Fruit fly (Drosophila melanogaster): ENCODE data around the gene yellow-e2.

Gene yellow-e2

DNA sequence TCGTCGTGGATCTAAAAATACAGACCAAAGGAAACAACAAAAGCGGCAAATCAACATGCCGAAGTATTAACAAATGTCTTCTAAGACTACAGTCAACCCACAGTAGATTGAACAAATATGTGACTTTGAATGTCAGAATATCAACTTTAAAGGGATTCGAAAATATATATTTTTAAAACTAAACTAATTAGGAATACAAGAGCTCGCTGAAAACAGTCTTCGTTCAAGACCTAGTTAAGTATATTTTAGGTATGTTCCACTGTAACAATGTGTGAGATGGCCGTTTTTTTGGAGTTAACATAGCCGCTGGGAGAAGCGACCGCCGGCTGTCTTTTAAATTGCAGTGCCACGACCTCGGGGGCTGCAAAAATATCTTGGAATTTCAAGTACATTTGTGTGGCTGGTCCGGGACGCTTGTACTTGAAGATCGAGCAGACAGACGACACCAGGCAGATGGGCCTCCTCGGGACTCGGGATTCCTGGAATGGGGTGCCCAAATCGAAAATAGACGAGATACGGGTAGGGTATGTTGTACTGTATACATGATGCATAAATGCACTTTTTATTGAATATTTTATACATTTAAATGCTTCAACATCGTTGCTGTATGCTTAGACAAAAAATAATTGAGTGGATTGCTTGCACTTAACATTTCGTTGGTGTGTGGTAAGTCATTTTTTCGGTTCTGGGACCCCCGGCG lies 21.7 kb upstream of the yellow-e2 start:
- TF ChIP-seq pan (optimal IDR thresholded peaks at IDR 0.05): no peak
- TF ChIP-seq psq (optimal IDR thresholded peaks at IDR 0.05): no peak
- no peak for TF ChIP-seq EcR (GFP tag; optimal IDR thresholded peaks at IDR 0.05)
- no peak for TF ChIP-seq Dll (optimal IDR thresholded peaks at IDR 0.05)
- no peak for TF ChIP-seq usp (GFP tag; optimal IDR thresholded peaks at IDR 0.05)
- no peak for TF ChIP-seq CG8478 (optimal IDR thresholded peaks at IDR 0.05)

DNA sequence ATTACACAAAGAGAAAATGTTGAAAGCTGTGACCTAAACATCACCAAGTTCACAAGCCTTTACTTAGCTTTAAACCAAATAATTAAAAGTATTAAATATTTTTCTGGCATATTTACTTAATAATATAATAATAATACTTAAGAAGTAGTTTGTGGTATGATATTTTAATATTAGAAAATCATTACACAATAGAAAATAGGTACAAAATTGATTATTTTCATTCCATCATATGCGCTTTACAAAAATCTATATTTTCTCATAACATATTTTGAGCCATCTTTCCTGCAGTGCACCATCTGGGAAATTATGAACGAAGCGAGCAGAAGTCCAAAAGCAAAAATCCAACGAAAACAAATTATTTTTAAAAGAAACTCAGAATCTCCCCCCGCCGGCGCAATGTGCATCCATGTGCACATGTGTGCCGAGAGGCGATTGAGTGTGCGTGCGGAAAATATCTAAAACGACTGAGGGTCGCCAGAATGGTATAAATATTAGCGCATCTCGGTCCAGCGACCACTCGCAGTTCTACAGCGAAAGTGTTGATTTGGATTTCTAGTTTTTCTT lies 18.8 kb upstream of the yellow-e2 start, which contains the start of gene Act87E:
Gene Act87E (plus strand): TSS at position 514 of the 564 bp plus-strand sequence.
- no peak for TF ChIP-seq CG8478 (optimal IDR thresholded peaks at IDR 0.05)

DNA sequence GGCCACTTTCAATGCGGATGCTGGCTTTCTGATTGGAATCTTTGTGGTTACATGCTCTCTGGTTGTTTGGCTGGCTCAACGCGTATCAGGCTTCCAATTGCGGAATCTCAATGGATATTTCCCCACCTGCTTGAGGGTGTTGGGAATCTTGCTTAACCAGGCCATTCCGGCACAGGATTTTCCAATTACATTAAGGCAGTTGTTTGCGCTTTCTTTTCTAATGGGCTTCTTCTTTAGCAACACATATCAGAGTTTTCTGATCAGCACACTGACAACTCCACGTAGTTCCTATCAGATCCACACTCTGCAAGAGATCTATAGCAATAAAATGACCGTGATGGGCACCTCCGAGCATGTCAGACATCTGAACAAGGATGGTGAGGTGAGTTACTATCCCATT lies 15.4 kb upstream of the yellow-e2 start:
- TF ChIP-seq EcR (GFP tag; optimal IDR thresholded peaks at IDR 0.05) (no peak), Dll (optimal IDR thresholded peaks at IDR 0.05) (no peak), psq (optimal IDR thresholded peaks at IDR 0.05) (no peak), CG8478 (optimal IDR thresholded peaks at IDR 0.05) (no peak), usp (GFP tag; optimal IDR thresholded peaks at IDR 0.05) (no peak), pan (optimal IDR thresholded peaks at IDR 0.05) (no peak)

DNA sequence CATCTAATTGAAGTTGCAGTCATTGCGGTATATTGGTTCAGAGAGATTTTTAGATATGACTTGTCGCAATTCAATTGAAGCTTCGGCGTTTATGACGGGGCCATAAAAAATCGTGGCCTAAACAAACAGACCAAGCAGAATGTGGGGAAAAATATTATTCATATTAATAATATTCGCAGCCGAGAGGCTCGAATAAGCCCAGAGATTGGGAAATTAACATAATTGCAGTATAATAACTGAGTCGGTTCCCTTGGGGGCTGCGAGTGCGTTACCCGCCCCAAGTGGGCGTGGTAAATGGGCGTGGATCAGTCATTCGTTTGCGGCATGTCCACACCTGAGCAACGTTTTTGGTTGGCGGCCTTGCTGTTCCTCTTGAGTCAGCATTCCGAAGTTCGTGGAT lies 13.2 kb upstream of the yellow-e2 start, which contains the start of gene Ir87a:
Gene Ir87a (plus strand): TSS at position 301 of the 400 bp plus-strand sequence.
- TF ChIP-seq usp (GFP tag; optimal IDR thresholded peaks at IDR 0.05) (no peak), CG8478 (optimal IDR thresholded peaks at IDR 0.05) (no peak), pan (optimal IDR thresholded peaks at IDR 0.05) (no peak), psq (optimal IDR thresholded peaks at IDR 0.05) (no peak), EcR (GFP tag; optimal IDR thresholded peaks at IDR 0.05) (no peak), Dll (optimal IDR thresholded peaks at IDR 0.05) (no peak)

DNA sequence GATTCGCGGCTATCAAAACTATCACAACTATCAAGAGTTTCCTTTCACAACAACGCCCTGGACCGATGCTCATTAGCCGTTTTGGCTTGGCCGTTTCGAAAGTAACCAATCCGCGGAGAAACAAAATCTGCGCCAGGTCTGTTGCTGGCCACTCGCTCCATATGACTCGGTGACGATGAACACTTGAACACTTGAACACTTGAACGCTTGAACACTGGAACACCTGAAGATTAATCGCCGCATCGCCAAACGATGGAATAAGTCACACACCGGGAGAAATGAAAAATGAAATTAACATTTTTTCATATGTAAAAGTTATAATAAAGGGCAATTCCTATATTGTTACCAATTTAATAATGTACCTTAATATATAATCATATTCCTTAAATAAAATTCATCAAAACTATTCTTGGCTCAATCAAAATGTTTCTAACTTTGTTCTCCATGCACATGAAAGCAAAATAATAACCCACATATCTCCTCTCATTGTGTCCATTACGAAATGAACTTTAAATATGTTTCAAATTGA lies 10.3 kb upstream of the yellow-e2 start:
- TF ChIP-seq pan (optimal IDR thresholded peaks at IDR 0.05) (no peak), EcR (GFP tag; optimal IDR thresholded peaks at IDR 0.05) (no peak), usp (GFP tag; optimal IDR thresholded peaks at IDR 0.05) (no peak), psq (optimal IDR thresholded peaks at IDR 0.05) (no peak), CG8478 (optimal IDR thresholded peaks at IDR 0.05) (no peak), Dll (optimal IDR thresholded peaks at IDR 0.05) (no peak)

DNA sequence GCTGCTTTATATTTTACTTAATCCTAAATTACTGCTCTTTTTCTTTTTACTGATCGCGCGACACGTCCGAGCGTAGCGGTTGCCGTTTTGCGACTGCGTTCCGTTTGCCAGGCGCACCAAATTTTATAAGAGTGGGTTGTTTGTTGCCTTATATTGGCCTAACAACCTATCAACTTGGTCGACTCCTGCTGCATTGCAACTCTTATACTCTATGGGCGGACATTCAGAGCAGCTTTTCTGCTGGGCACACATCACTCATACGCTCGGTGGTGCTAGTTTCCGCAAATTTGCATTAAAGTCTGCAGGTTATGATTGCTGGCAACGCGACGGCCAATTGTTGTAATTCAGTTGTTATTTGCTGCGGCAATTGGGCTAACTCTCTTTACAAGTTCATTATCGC lies 8.4 kb upstream of the yellow-e2 start, which contains the start of gene yellow-e:
Gene yellow-e (minus strand): TSS at position 101 of the 400 bp plus-strand sequence.
- TF ChIP-seq CG8478 (optimal IDR thresholded peaks at IDR 0.05) (no peak), psq (optimal IDR thresholded peaks at IDR 0.05) (no peak), Dll (optimal IDR thresholded peaks at IDR 0.05) (no peak), EcR (GFP tag; optimal IDR thresholded peaks at IDR 0.05) (no peak)

DNA sequence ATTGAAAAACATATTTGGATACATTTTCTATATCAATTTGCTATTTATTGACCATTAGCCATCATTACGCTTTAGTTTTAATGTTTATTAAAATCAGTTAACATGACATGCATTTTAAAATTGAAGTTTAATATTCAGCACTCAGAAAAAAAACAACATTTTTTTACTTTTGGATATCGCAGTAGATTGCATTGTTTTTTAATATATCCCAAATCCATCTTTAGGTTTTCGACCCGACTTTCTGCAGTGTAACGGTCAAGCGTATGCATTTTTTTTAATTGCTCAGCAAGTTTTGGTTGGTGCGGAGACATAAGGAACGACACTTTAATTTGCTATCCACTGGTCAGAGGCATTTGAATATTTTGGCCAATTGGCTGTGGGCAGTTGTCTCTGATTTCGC lies 5.9 kb upstream of the yellow-e2 start:
- TF ChIP-seq pan (optimal IDR thresholded peaks at IDR 0.05) (no peak), psq (optimal IDR thresholded peaks at IDR 0.05) (no peak), usp (GFP tag; optimal IDR thresholded peaks at IDR 0.05) (no peak)

DNA sequence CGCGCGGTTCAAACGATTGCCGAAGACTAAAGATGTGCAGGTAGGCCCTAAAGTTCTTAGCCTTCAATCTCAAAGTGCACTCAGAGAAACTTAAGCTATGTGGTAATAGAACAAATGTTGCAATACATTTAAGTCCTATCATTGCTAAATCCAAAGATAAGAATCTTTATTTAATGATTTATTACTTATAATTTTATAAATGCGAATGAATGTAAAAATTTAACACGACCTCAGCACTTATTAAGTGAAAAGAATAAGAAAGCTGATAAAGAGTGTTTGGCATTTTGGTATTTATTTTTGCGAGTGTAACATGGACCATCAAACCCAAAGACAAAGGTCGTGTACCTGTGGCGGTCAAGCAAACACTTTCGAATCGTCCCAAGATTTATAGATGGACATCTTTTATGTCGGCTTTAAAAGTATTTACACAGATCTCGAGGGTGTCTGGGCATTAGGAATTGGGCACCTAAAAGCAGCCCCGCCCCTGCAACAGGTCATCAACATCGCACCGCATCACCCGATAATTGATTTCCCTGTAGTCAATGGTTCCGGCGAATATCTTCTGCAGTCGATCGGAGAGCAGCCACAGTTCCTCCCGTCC lies 1.9 kb downstream of the yellow-e2 start, which contains the start of gene yellow-e3:
Gene yellow-e3 (minus strand): TSS at position 30 of the 601 bp plus-strand sequence.
- TF ChIP-seq CG8478 (optimal IDR thresholded peaks at IDR 0.05) (no peak), usp (GFP tag; optimal IDR thresholded peaks at IDR 0.05) (no peak), pan (optimal IDR thresholded peaks at IDR 0.05) (no peak), EcR (GFP tag; optimal IDR thresholded peaks at IDR 0.05) (no peak), psq (optimal IDR thresholded peaks at IDR 0.05) (no peak), Dll (optimal IDR thresholded peaks at IDR 0.05) (no peak)

DNA sequence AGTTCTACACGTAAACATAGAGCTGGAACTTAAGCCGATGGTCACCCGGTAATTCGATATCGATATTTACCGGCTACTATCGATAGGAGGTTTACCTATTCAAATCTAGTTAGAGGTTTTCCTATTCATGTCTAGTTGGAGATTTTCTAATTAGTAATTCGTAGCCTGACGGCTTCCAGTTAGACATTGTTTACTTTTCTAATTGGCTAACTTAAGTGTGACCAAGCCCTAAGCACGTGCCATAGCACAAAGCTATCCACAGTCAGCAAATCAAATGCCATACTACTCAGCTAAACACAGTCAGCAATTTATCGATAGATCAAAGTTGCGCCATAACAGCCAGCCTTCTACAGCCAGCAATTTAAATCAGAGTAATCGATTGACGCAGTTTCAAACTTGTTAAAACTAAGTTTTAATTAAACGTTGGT lies 3.8 kb downstream of the yellow-e2 start, which contains the start of gene Dpm3:
Gene Dpm3 (minus strand): TSS at position 20 of the 428 bp plus-strand sequence.
- TF ChIP-seq EcR (GFP tag; optimal IDR thresholded peaks at IDR 0.05): no peak
- no peak for TF ChIP-seq pan (optimal IDR thresholded peaks at IDR 0.05)
- TF ChIP-seq Dll (optimal IDR thresholded peaks at IDR 0.05): no peak
- no peak for TF ChIP-seq CG8478 (optimal IDR thresholded peaks at IDR 0.05)

DNA sequence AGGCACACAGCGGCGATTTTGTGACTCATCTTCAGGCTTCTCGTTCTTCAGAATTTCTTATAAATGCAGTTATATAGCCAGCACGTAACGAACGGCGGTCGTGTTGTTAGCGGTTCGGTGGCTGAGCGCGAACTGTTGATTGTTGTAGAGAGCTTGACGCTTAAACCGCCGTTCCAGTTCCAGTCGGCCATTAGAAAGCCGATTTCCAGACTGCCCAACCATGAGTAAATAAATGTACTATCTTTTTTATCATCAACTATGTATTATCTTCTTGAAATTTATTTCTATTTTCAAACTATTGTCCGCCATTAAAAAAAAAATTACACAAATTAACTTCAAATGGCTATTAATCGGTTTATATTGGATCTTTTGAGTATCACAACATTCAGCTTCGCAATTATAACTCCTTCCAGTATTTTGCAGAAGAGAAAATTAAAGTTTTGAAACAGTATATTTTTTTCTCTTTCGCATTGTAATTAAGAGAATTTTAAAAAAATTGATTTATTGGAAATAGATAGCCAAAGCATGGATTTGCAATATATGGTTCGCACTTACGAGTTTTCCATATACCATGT lies 5.0 kb downstream of the yellow-e2 start, which contains the start of gene GILT1:
Gene GILT1 (minus strand): TSS at position 141 of the 575 bp plus-strand sequence.
- no peak for TF ChIP-seq Dll (optimal IDR thresholded peaks at IDR 0.05)
- no peak for TF ChIP-seq usp (GFP tag; optimal IDR thresholded peaks at IDR 0.05)
- no peak for TF ChIP-seq EcR (GFP tag; optimal IDR thresholded peaks at IDR 0.05)
- no peak for TF ChIP-seq psq (optimal IDR thresholded peaks at IDR 0.05)
- no peak for TF ChIP-seq CG8478 (optimal IDR thresholded peaks at IDR 0.05)
- TF ChIP-seq pan (optimal IDR thresholded peaks at IDR 0.05): no peak

DNA sequence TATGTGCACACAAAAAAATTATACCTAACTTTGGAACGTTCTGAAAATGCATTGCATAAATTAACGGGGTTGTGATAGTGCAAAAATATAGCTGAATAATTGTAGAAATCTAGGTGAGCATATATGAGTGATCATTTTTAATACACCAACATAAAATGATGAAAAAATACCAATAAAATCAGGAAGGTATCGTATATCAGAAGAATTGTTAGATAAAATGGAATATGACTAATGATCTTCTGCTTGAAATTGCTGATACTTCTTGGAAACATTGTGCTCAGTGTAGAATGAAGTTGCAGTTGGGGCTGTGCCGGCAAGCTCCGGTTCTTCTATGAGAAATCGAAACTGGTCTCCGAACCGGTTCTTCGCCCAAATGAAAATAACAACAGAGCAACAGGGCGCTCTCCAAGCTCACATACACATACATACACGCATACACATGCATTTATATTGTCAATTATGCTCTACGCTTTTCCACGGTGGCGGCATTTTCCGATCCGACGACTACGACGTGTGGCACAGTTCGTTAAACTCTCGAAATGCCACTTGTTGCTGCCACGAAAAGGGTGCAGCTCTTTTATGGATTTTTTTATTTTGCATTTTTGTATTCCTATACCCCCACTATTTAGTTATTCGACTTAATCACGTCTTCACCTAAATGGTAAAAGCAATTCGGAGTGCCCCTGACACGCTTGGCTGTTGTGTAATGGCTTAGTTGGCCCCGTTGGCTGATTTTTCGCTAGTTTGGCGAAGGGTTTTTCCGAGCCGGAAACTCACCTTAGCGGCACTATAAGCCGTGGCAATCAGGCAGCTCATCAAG lies 5.7 kb downstream of the yellow-e2 start:
- TF ChIP-seq EcR (GFP tag; optimal IDR thresholded peaks at IDR 0.05): peak in 1 of 2 experiments; percentile 75
- no peak for TF ChIP-seq psq (optimal IDR thresholded peaks at IDR 0.05)
- TF ChIP-seq pan (optimal IDR thresholded peaks at IDR 0.05): no peak
- no peak for TF ChIP-seq Dll (optimal IDR thresholded peaks at IDR 0.05)
- TF ChIP-seq CG8478 (optimal IDR thresholded peaks at IDR 0.05): no peak
- TF ChIP-seq usp (GFP tag; optimal IDR thresholded peaks at IDR 0.05): no peak
